Worm (Caenorhabditis elegans): Measurements from ENCODE around the gene R160.14.

- TF ChIP-seq him-1 (tag; optimal IDR thresholded peaks at IDR 0.05) (no peak), W03F9.2 (tag; optimal IDR thresholded peaks at IDR 0.05) (no peak)
Measured at ce11 chrX:4366231-4366630, 5.7 kb downstream of the R160.14 start, which contains the start of gene R160.3.
